Worm (Caenorhabditis elegans): ENCODE data around the gene F18E3.11.

Gene F18E3.11

DNA sequence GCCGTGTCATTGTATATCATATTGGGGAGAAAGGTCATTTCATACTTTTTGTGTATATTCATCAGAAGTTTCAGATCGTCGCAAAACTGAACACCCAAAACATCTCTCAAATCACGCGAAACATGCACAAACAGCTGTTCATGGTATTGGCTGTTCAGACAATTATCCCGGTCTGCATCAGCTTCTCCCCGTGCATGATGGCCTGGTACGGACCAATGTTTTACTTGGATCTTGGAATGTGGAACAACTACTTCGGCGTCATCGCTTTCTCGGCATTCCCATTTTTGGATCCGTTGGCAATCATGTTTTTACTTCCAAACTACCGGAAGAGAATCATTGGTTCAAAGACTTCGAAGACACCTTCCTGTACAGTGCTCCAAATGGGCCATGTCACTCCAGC, 9.8 kb upstream of the F18E3.11 start:
- TF ChIP-seq unc-62 (GFP tag; optimal IDR thresholded peaks at IDR 0.05): no peak

DNA sequence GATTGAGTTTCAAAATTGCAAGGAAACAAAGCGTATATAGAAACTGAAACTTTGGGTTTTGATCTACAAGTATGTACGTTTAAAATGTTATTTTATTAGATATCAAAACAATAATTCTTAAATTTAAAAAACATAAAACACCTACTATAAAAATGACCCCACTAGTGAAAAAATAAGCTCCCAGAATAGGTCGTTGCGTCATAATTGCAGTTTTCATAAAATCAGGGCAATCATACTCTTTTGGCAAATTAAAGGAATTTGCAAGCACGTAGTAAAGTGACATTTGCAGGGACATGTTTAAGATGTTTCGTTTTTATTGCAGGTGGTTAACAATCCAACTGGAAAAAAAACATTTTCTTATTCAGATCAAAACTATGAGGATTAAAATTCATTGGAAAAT, 4.8 kb upstream of the F18E3.11 start, which contains the start of gene srt-6:
srt-6 (minus strand) TSS at position 295 of the 400 bp plus-strand sequence.
- no peak for TF ChIP-seq unc-62 (GFP tag; optimal IDR thresholded peaks at IDR 0.05)

DNA sequence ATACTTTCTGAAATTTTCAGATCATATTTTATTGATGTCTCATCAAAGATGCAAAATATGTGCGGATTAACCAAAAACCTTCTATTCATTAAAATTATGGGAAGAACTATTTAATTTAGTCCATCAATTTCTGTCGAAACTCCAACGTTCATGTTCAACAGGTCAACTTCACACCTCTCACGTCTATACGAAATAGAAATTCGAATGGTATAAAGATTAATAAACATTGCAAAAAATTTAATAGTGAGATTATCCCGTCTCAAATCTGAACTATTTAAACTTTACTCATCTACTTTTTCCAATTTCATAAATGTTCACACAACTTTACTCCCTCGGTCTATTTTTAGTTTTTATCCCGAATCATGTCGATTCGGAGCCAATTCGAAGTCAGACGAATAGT, 3.7 kb upstream of the F18E3.11 start, which contains the start of gene R13D7.2:
R13D7.2 (plus strand) TSS at position 301 of the 400 bp plus-strand sequence.
- TF ChIP-seq unc-62 (GFP tag; optimal IDR thresholded peaks at IDR 0.05): no peak

DNA sequence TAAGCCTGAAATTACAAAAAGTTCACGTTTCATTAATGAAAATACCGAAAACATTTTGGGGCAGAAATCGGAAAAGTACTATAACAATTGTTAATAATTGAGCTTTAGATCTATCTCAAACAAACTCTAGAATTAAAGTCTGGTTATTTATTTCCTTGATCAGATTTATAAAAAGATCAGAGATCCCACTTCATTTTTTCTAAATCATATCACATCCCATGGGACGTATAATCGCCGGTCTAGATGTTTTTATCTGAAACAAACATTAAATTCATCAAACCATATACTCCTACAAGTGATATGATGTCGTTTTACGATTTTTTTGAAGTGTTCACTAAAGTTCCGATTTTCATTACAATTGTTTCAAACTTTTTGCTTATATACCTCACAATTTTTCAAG, 1.6 kb upstream of the F18E3.11 start, which contains the start of gene str-41:
str-41 (plus strand) TSS at position 301 of the 400 bp plus-strand sequence.
- TF ChIP-seq unc-62 (GFP tag; optimal IDR thresholded peaks at IDR 0.05): no peak

DNA sequence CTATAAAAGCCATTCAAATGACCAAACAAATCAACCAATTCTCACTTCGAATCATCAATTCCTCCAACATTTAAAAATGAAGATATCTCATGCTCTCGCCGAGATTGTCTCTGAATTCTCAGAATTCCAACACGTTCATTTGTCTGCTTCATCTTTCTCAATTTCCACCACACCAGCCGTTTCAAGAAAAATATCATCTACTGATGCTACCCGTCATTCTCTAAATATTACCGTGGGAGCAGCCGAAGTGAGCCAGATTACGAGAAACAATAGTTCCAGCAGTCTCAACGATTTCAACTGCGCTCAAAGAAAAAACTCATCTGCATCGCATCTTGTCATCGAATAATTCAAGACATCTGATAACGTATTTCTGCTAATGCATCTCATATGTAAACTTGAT, 1.6 kb downstream of the F18E3.11 start, which contains the start of gene F18E3.12:
F18E3.12 (plus strand) TSS at position 77 of the 400 bp plus-strand sequence.
- TF ChIP-seq unc-62 (GFP tag; optimal IDR thresholded peaks at IDR 0.05): no peak

DNA sequence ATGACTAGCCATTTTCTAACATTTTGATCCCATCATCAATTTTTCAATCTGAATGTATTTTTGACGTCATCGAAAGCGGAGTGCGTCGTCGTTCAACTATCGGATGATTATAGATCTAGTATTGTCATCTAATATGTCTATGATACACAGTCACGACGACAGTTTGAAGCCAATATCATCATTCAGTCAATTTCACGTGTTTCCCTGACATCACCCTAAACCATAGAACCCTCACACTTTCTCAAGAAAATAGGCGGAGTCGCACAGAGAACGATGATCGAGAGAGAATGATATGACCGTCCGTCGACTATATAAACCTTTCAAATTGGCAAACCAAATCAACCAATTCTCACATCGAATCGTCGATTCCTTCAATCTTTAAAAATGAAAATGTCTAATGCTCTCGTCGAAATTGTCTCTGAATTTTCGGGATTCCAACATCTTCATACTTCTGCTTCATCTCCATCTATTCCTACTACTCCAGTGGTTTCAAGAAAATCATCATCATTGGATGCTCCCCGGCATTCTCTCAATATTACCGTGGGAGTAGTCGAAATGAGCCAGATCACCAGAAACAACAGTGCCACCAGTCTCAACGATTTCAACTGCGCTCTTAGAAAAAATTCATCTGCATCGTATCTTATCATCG, 2.6 kb downstream of the F18E3.11 start, which contains the start of gene F18E3.13:
F18E3.13 (plus strand) TSS at position 385 of the 649 bp plus-strand sequence.
- TF ChIP-seq unc-62 (GFP tag; optimal IDR thresholded peaks at IDR 0.05): no peak

DNA sequence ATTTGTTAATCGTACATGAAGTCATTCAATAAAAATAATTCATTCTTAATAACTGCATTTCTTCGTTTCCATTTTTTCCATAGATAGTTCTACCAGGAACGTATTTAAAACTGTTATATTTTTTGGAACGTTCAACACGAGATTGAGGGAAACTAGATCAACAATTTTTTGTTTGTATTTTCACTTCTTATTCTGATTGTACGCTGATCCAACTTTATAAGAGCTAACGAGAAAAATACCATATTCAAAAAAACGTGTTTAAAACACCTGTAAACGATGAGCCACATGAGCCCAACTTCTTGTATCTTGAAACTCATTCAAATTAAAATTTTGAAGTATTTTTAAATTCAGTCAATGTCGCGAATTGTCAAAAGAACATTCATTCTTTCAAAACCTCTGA, 3.3 kb downstream of the F18E3.11 start:
- TF ChIP-seq unc-62 (GFP tag; optimal IDR thresholded peaks at IDR 0.05): no peak

DNA sequence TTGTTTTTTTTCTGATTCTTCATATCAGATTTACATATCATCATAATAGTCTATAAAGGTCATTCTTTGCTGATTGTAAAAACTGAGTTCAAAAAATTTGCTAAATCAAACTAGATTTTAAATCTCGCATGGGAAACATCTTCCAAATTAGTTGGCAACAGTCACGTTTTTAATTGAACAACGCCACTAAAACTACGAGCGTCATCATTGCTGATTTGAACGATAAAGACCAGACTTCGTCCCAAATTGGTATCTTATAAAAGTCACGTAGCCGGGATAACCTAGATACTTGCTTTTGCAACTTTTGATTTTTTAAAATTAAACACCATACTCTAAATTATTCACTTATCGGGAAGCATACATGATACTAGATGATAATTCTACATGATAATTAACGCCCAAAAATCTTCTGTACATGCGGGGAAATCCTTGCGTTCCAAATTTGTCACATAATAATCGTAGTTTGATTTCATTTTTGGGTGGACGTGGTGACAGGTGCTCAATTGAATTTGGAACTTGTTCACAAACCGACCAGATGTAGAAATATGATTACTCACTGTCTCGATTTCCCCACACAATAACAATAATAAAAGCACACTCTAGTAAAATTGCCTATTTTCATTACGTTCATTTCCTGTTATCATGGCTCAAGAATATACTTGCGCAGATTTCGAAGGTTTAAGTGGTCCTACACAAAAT, 3.9 kb downstream of the F18E3.11 start, which contains the start of gene srw-67:
srw-67 (plus strand) TSS at position 643 of the 699 bp plus-strand sequence.
- no peak for TF ChIP-seq unc-62 (GFP tag; optimal IDR thresholded peaks at IDR 0.05)

DNA sequence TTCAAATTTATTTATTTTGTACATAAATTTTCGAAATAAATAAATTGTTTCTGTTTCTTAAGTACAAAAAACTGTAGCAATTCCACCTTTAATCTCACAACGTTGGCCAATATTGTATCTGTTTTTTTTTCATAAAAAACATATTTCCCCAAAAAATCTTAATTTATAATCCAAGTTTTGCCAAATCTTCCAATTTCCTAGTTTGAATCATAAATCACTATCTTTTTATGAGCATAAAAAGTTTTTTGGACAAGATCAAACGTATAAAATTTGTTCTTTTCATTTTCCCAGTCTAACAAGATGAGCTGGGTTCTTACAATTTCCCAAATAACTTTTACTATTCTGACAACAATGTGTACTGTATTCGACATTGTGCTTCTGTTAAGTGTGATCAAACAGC, 6.9 kb downstream of the F18E3.11 start, which contains the start of gene srxa-4:
srxa-4 (plus strand) TSS at position 301 of the 400 bp plus-strand sequence.
- no peak for TF ChIP-seq unc-62 (GFP tag; optimal IDR thresholded peaks at IDR 0.05)

DNA sequence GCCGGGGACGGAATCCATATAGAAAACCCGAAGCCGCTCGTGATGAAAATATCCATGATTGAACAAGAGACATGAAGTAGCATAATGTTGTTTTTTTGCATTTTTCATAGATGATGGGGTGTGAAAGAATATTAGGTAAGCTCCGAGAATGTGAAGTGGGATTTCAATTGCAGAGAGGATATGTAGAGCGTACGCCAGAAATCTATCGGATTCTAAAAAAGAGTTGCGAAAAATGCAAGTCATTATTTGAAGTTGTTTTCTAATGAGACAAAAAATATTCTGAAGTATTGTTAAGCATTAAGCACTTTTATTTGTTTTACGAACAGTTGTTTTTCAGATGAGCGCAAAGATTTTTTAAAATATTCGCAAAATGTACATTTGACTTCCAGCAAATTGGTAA, 11.1 kb downstream of the F18E3.11 start, which contains the start of gene F18E3.10:
F18E3.10 (minus strand) TSS at position 101 of the 400 bp plus-strand sequence.
- no peak for TF ChIP-seq unc-62 (GFP tag; optimal IDR thresholded peaks at IDR 0.05)

DNA sequence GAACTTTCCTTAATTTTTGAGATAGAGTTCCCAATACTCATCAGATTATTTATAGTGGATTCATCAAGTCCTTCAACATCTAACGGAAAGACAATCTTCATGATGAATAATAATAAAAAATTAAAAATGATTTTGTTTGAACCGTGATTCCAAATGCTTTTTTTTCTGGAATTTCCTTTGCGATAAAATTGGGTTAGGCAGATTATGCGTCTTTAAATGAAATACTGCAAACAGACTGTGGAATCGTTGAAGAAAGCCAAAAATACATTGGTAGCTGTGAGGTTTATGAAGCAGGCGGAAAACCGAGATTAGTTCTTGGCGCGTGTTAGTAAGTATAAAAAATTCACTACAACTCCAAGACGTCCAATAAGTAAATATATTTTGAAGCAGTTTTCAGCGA, 13.3 kb downstream of the F18E3.11 start, which contains the start of gene srw-68:
srw-68 (minus strand) TSS at position 101 of the 400 bp plus-strand sequence.
- TF ChIP-seq unc-62 (GFP tag; optimal IDR thresholded peaks at IDR 0.05): no peak

DNA sequence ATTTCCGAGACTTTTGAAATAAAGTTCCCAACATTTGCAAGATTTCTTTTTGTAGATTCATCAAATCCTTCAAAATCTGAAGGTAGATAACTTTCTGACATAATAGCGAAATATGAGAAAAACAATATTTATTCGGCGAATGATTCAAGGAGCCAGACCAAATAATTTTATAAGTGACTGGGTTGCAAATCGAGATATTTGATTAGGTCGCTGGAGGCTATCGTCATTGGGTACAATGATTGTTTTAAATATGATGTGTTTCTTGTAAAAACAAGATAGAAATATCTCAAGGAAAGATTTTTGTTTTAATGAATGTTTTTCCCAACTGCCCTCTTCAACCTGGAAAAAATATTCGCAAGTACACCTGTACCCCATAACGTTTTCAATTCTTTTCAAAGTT, 15.6 kb downstream of the F18E3.11 start, which contains the start of gene srw-69:
srw-69 (minus strand) TSS at position 101 of the 400 bp plus-strand sequence.
- TF ChIP-seq unc-62 (GFP tag; optimal IDR thresholded peaks at IDR 0.05): no peak

DNA sequence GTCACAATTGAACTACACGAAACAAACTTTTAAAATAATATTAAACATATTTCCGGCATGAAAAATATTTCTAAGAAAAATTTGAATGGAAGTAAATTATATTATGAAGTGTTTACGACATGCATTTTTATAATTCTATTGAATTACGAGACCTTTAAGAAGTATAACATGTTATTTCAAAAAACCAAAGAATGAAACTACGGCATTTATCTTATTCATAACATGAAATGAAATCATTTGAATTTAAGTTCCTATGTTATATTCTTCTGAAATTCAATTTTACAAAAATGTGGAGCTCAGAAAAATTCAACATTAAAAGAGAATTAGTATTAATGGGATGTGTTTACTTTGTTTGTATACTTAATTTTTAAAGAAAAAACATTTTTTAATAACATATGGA, 17.7 kb downstream of the F18E3.11 start, which contains the start of gene srw-71:
srw-71 (minus strand) TSS at position 101 of the 400 bp plus-strand sequence.
- TF ChIP-seq unc-62 (GFP tag; optimal IDR thresholded peaks at IDR 0.05): no peak

DNA sequence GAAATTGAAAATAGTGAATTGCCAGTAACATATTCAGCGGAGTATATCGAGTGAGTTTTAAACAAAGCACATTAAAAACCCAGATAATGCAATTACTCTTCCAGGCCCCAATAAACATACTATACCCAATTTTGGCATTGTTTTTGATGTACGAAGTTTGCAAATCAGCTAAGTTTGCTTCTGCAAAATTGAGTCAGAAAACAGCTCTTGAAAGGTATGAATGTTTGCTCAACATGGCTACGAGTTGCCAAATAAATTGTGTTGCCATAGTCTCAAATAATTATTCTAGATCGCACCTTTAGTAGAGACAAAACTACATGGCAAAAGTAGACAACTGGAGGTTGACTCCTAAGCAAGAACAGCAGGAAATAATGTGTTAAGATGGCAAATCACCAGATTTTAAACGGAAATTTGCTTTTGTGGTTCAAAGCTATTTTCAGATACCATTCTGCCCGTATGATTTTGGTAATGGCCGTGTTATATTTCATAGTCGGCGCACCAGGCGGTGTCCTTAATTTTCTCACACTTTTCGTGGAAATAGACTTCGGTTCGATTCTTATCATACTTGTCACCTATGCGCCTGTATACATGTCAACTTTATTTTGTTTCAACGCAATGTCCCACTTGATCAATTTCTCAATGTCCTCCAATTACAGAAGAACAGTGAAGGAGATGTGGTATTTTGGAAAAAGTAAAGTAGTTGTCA, 19.3 kb downstream of the F18E3.11 start:
- TF ChIP-seq unc-62 (GFP tag; optimal IDR thresholded peaks at IDR 0.05): no peak

DNA sequence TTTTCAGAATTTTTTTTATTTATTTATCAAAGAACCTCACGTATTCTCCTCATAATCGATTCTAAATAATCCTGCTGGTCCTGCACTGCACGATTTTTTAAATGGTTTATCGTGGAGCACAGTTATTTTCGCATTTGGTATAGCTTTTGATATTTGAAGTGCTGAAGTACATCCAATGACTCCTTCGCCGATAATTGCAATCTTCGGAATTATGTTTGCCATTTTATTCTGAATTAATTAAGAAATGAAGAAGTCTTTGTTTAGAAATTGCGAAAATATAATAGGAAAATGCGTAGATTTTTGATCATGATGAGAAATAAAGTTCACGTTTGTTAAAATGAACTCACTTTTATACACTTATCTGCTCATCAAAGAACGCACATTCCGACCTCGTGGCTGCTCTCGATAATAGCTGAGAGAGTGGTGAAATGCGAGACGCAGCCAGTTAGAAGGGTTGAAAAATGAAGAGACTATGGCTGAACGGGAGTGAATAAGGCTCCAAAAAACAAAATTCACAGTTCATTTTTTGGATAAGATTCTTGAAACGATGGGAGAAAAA, 21.6 kb downstream of the F18E3.11 start:
- no peak for TF ChIP-seq unc-62 (GFP tag; optimal IDR thresholded peaks at IDR 0.05)

All from whole organism, dauer.